Fruit fly (Drosophila melanogaster) whole organism, embryonic: Measurements from ENCODE around the gene Dh44.

ENCODE experiments used
- Adf1 ChIP-seq: fragments of 200-800 bp; sonication (Bioruptor generic); IDR thresholded peaks from 2 replicates; pipeline ENCODE4 v1.3.6; 2022; ENCODE audit warnings: missing biosample characterization, missing genetic modification characterization
- Aef1 ChIP-seq: fragments of 200-800 bp; sonication (Bioruptor generic); IDR thresholded peaks from 3 replicates; pipeline ENCODE4 v1.3.6; 2022; ENCODE audit warnings: missing biosample characterization, missing genetic modification characterization
- Asciz ChIP-seq: fragments of 200-800 bp; sonication (Bioruptor generic); optimal IDR thresholded peaks from 2 replicates; lab custom pipeline; 2017; ENCODE audit warnings: missing biosample characterization, mild to moderate bottlenecking, missing genetic modification characterization, missing genetic modification reagents
- CG10431 ChIP-seq: fragments of 200-800 bp; sonication (Bioruptor generic); optimal IDR thresholded peaks from 3 replicates; lab custom pipeline; 2018; ENCODE audit warnings: missing biosample characterization, mild to moderate bottlenecking, missing genetic modification characterization
- CG11093 ChIP-seq: fragments of 200-800 bp; sonication (Bioruptor generic); IDR thresholded peaks from 3 replicates; pipeline ENCODE4 v1.3.6; 2022; ENCODE audit warnings: missing biosample characterization, missing genetic modification characterization
- CG1233 ChIP-seq: fragments of 200-800 bp; sonication (Bioruptor generic); optimal IDR thresholded peaks from 4 replicates; lab custom pipeline; 2018; ENCODE audit warnings: missing biosample characterization, mild to moderate bottlenecking, missing genetic modification characterization
- CG12744 ChIP-seq: fragments of 200-800 bp; sonication (Bioruptor generic); optimal IDR thresholded peaks from 2 replicates; lab custom pipeline; 2016; ENCODE audit warnings: missing biosample characterization, missing genetic modification characterization
- CG15073 ChIP-seq: fragments of 200-800 bp; sonication (Bioruptor generic); optimal IDR thresholded peaks from 2 replicates; lab custom pipeline; 2016; ENCODE audit warnings: missing biosample characterization, missing genetic modification characterization
- CG15479 ChIP-seq: fragments of 200-800 bp; sonication (Bioruptor generic); optimal IDR thresholded peaks from 3 replicates; lab custom pipeline; 2019; ENCODE audit warnings: missing biosample characterization, mild to moderate bottlenecking, missing genetic modification characterization, moderate library complexity
- CG16779 ChIP-seq: fragments of 200-800 bp; sonication (Bioruptor generic); IDR thresholded peaks from 2 replicates; pipeline ENCODE4 v1.3.6; 2022; ENCODE audit warnings: missing biosample characterization, missing genetic modification characterization
- CG1832 ChIP-seq: fragments of 200-800 bp; sonication (Bioruptor generic); optimal IDR thresholded peaks from 2 replicates; lab custom pipeline; 2017; ENCODE audit warnings: missing biosample characterization, mild to moderate bottlenecking, missing genetic modification characterization, inconsistent platforms
- CG3281 ChIP-seq: fragments of 200-800 bp; sonication (Bioruptor generic); optimal IDR thresholded peaks from 3 replicates; lab custom pipeline; 2017; ENCODE audit warnings: missing biosample characterization, mild to moderate bottlenecking, missing genetic modification characterization
- CG4282 ChIP-seq: fragments of 200-800 bp; sonication (Bioruptor generic); optimal IDR thresholded peaks from 2 replicates; lab custom pipeline; 2016; ENCODE audit warnings: missing biosample characterization, missing genetic modification characterization
- CG4730 ChIP-seq: fragments of 200-800 bp; sonication (Bioruptor generic); IDR thresholded peaks from 2 replicates; pipeline ENCODE4 v1.3.6; 2022; ENCODE audit warnings: missing biosample characterization, missing genetic modification characterization
- CG4820 ChIP-seq: fragments of 200-800 bp; sonication (Bioruptor generic); optimal IDR thresholded peaks from 3 replicates; lab custom pipeline; 2016; ENCODE audit warnings: missing biosample characterization, missing genetic modification characterization
- CG5953 ChIP-seq: fragments of 200-800 bp; sonication (Bioruptor generic); IDR thresholded peaks from 2 replicates; pipeline ENCODE4 v1.3.6; 2022; ENCODE audit warnings: missing biosample characterization, missing genetic modification characterization
- CG6765 ChIP-seq: fragments of 200-800 bp; sonication (Bioruptor generic); optimal IDR thresholded peaks from 3 replicates; lab custom pipeline; 2017; ENCODE audit warnings: missing biosample characterization, mild to moderate bottlenecking, missing genetic modification characterization
- CG6791 ChIP-seq: fragments of 200-800 bp; sonication (Bioruptor generic); IDR thresholded peaks from 3 replicates; pipeline ENCODE4 v1.3.6; 2022; ENCODE audit warnings: missing biosample characterization, missing genetic modification characterization; ENCODE audit not compliant: partially characterized antibody
- CG7556 ChIP-seq: fragments of 200-800 bp; sonication (Bioruptor generic); optimal IDR thresholded peaks from 2 replicates; lab custom pipeline; 2017; ENCODE audit warnings: missing biosample characterization, mild to moderate bottlenecking, missing genetic modification characterization
- CG9437 ChIP-seq: fragments of 200-800 bp; sonication (Bioruptor generic); optimal IDR thresholded peaks from 2 replicates; lab custom pipeline; 2018; ENCODE audit warnings: missing biosample characterization, mild to moderate bottlenecking, missing genetic modification characterization
- Deaf1 ChIP-seq: fragments of 200-800 bp; optimal IDR thresholded peaks from 3 replicates; lab custom pipeline; 2019; ENCODE audit warnings: missing biosample characterization, mild to moderate bottlenecking, missing genetic modification characterization, moderate library complexity
- Dek ChIP-seq: fragments of 200-800 bp; sonication (Bioruptor generic); optimal IDR thresholded peaks from 3 replicates; lab custom pipeline; 2019; ENCODE audit warnings: missing biosample characterization, mild to moderate bottlenecking, missing genetic modification characterization, moderate library complexity
- Dip3 ChIP-seq: fragments of 200-800 bp; sonication (Bioruptor generic); optimal IDR thresholded peaks from 3 replicates; lab custom pipeline; 2016; ENCODE audit warnings: missing biosample characterization, missing genetic modification characterization
- Dp ChIP-seq: fragments of 200-800 bp; sonication (Bioruptor generic); optimal IDR thresholded peaks from 2 replicates; lab custom pipeline; 2018; ENCODE audit warnings: missing biosample characterization, mild to moderate bottlenecking, missing genetic modification characterization, moderate library complexity
- Gsc ChIP-seq: fragments of 200-800 bp; sonication (Bioruptor generic); IDR thresholded peaks from 2 replicates; pipeline ENCODE4 v1.3.6; 2022; ENCODE audit warnings: missing biosample characterization, missing genetic modification characterization
- HLHmδ ChIP-seq: fragments of 200-800 bp; sonication (Bioruptor generic); optimal IDR thresholded peaks from 2 replicates; lab custom pipeline; 2018; ENCODE audit warnings: missing biosample characterization, mild to moderate bottlenecking, missing genetic modification characterization, moderate library complexity
- Hmr ChIP-seq: fragments of 200-800 bp; sonication (Bioruptor generic); optimal IDR thresholded peaks from 3 replicates; lab custom pipeline; 2017; ENCODE audit warnings: mild to moderate bottlenecking, missing biosample characterization, missing genetic modification reagents, missing genetic modification characterization
- NK7.1 ChIP-seq: fragments of 200-800 bp; sonication (Bioruptor generic); optimal IDR thresholded peaks from 3 replicates; lab custom pipeline; 2016; ENCODE audit warnings: missing biosample characterization, missing genetic modification characterization
- Oaz ChIP-seq: fragments of 200-800 bp; sonication (Bioruptor generic); IDR thresholded peaks from 2 replicates; pipeline ENCODE4 v1.3.6; 2022; ENCODE audit warnings: missing biosample characterization, missing genetic modification characterization
- Side ChIP-seq: fragments of 200-800 bp; sonication (Bioruptor generic); optimal IDR thresholded peaks from 2 replicates; lab custom pipeline; 2016; ENCODE audit warnings: missing biosample characterization, missing genetic modification characterization
- Sry-β ChIP-seq: fragments of 200-800 bp; sonication (Bioruptor generic); optimal IDR thresholded peaks from 2 replicates; lab custom pipeline; 2018; ENCODE audit warnings: missing biosample characterization, mild to moderate bottlenecking, missing genetic modification characterization, moderate library complexity
- Stat92E ChIP-seq, 3 experiments: fragments of >200 bp in 2 of 3; fragments of 200-800 bp in 1 of 3; sonication (Bioruptor generic) in 1 of 3; optimal IDR thresholded peaks; 2 replicates each; lab custom pipeline; 2017 to 2019; ENCODE audit warnings: missing biosample characterization in 3 of 3, missing genetic modification characterization in 3 of 3, mild to moderate bottlenecking in 1 of 3, moderate library complexity in 1 of 3
- ab ChIP-seq: fragments of 200-800 bp; sonication (Bioruptor generic); optimal IDR thresholded peaks from 2 replicates; lab custom pipeline; 2016; ENCODE audit warnings: missing biosample characterization, missing genetic modification characterization
- amos ChIP-seq: fragments of 200-800 bp; sonication (Bioruptor generic); IDR thresholded peaks from 2 replicates; pipeline ENCODE4 v1.3.6; 2022; ENCODE audit warnings: missing biosample characterization, missing genetic modification characterization; ENCODE audit not compliant: partially characterized antibody
- bigmax ChIP-seq: fragments of 200-800 bp; sonication (Bioruptor generic); optimal IDR thresholded peaks from 2 replicates; lab custom pipeline; 2018; ENCODE audit warnings: missing biosample characterization, mild to moderate bottlenecking, missing genetic modification characterization
- btn ChIP-seq: fragments of 200-800 bp; sonication (Bioruptor generic); optimal IDR thresholded peaks from 2 replicates; lab custom pipeline; 2016; ENCODE audit warnings: missing biosample characterization, missing genetic modification characterization
- chn ChIP-seq: fragments of 200-800 bp; sonication (Bioruptor generic); optimal IDR thresholded peaks from 2 replicates; lab custom pipeline; 2016; ENCODE audit warnings: missing biosample characterization, missing genetic modification characterization
- fd96Cb ChIP-seq: fragments of 200-800 bp; sonication (Bioruptor generic); optimal IDR thresholded peaks from 2 replicates; lab custom pipeline; 2018; ENCODE audit warnings: missing biosample characterization, mild to moderate bottlenecking, missing genetic modification characterization, moderate library complexity
- ftz-f1 ChIP-seq: fragments of 200-800 bp; sonication (Bioruptor generic); optimal IDR thresholded peaks from 2 replicates; lab custom pipeline; 2016; ENCODE audit warnings: missing biosample characterization, missing genetic modification characterization
- hbn ChIP-seq: fragments of 200-800 bp; sonication (Bioruptor generic); IDR thresholded peaks from 2 replicates; pipeline ENCODE4 v1.3.6; 2022; ENCODE audit warnings: missing biosample characterization, missing genetic modification characterization; ENCODE audit not compliant: partially characterized antibody
- lab ChIP-seq: fragments of 200-800 bp; sonication (Bioruptor generic); optimal IDR thresholded peaks from 3 replicates; lab custom pipeline; 2017; ENCODE audit warnings: missing biosample characterization, missing genetic modification characterization, mild to moderate bottlenecking, moderate library complexity, missing genetic modification reagents
- lov ChIP-seq, 2 experiments: fragments of 200-800 bp in 1 of 2; fragments of >200 bp in 1 of 2; sonication (Bioruptor generic) in 1 of 2; IDR thresholded peaks in 1 of 2; optimal IDR thresholded peaks in 1 of 2; 2 replicates in 1 of 2; 3 replicates in 1 of 2; pipeline versions ENCODE4 v1.3.6 to Lab custom; 2017 to 2022; ENCODE audit warnings: missing biosample characterization in 1 of 2, missing genetic modification characterization in 1 of 2
- maf-S ChIP-seq: fragments of 200-800 bp; sonication (Bioruptor generic); optimal IDR thresholded peaks from 2 replicates; lab custom pipeline; 2016; ENCODE audit warnings: missing biosample characterization, missing genetic modification characterization
- odd ChIP-seq: fragments of 200-800 bp; sonication (Bioruptor generic); optimal IDR thresholded peaks from 2 replicates; lab custom pipeline; 2017; ENCODE audit warnings: missing biosample characterization, mild to moderate bottlenecking, missing genetic modification characterization
- onecut ChIP-seq: fragments of 200-800 bp; sonication (Bioruptor generic); IDR thresholded peaks from 2 replicates; pipeline ENCODE4 v1.3.6; 2022; ENCODE audit warnings: missing biosample characterization, missing genetic modification characterization
- pho ChIP-seq: fragments of 200-800 bp; sonication (Bioruptor generic); optimal IDR thresholded peaks from 2 replicates; lab custom pipeline; 2016; ENCODE audit warnings: missing biosample characterization, missing genetic modification characterization
- pum ChIP-seq: fragments of 200-800 bp; sonication (Bioruptor generic); optimal IDR thresholded peaks from 2 replicates; lab custom pipeline; 2016; ENCODE audit warnings: missing biosample characterization, missing genetic modification characterization
- sens-2 ChIP-seq: fragments of 200-800 bp; sonication (Bioruptor generic); IDR thresholded peaks from 2 replicates; pipeline ENCODE4 v1.3.6; 2022; ENCODE audit warnings: missing biosample characterization, missing genetic modification characterization
- tup ChIP-seq: fragments of 200-800 bp; sonication (Bioruptor generic); optimal IDR thresholded peaks from 2 replicates; lab custom pipeline; 2016; ENCODE audit warnings: missing biosample characterization, mild to moderate bottlenecking, missing genetic modification characterization, moderate library complexity
- unc-4 ChIP-seq: fragments of 200-800 bp; sonication (Bioruptor generic); IDR thresholded peaks from 2 replicates; pipeline ENCODE4 v1.3.6; 2022; ENCODE audit warnings: missing biosample characterization, missing genetic modification characterization; ENCODE audit not compliant: partially characterized antibody
- usp ChIP-seq: fragments of >200 bp; optimal IDR thresholded peaks from 2 replicates; lab custom pipeline; 2017; ENCODE audit warnings: missing biosample characterization, missing genetic modification characterization

Gene Dh44

DNA sequence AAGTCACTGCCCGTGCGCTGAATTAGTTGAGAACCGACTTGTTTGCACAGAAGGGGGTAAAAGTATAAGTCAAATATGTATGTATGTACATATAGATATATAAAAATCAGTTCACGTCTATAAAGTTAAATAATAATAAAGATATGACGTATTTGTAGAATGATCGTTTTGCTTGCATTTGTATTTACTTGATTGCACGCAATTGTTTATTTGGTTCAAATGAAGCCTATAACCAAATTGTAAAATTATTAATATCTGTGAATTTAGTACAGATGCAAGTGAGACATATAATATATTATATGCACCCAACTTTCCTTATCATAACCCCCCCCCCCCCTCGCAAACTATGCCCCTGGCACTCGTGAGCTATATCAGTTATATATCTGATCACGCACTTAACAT lies 37.4 kb upstream of the Dh44 start (continued):
- TF ChIP-seq NK7.1 (GFP tag; lab: Kevin White, UChicago): no peak
- peak; percentile 9 for TF ChIP-seq odd (GFP tag; lab: Kevin White, UChicago)
- TF ChIP-seq hbn (GFP tag; lab: Robert Waterston, UW): no peak
- TF ChIP-seq CG1832 (GFP tag; lab: Kevin White, UChicago): no peak
- peak; percentile 5; the same call in 1 of the 2 replicates for TF ChIP-seq CG4730 (GFP tag; lab: Robert Waterston, UW)
- peak; percentile 29 for TF ChIP-seq CG10431 (GFP tag; lab: Kevin White, UChicago)
- TF ChIP-seq lov (optimal IDR thresholded peaks at IDR 0.05; lab: Kevin White, UChicago): no peak
- no peak for TF ChIP-seq lov (GFP tag; IDR thresholded peaks at IDR 0.05; lab: Robert Waterston, UW)
- TF ChIP-seq Dek (tag; lab: Kevin White, UChicago): no peak
- no peak for TF ChIP-seq CG5953
- TF ChIP-seq Deaf1 (tag; lab: Kevin White, UChicago): peak; percentile 36
- TF ChIP-seq fd96Cb (tag; lab: Kevin White, UChicago): no peak
- TF ChIP-seq tup (GFP tag; lab: Kevin White, UChicago): no peak
- no peak for TF ChIP-seq ftz-f1 (GFP tag; lab: Kevin White, UChicago)
- no peak for TF ChIP-seq CG11093 (GFP tag; lab: Robert Waterston, UW)
- TF ChIP-seq CG7556 (GFP tag; lab: Kevin White, UChicago): peak; percentile 28
- TF ChIP-seq Dip3 (GFP tag; lab: Kevin White, UChicago): no peak
- TF ChIP-seq CG9437 (GFP tag; lab: Kevin White, UChicago): peak; percentile 12
- TF ChIP-seq CG16779 (GFP tag; lab: Robert Waterston, UW): no peak
- TF ChIP-seq Sry-β (GFP tag; lab: Kevin White, UChicago): no peak
- TF ChIP-seq bigmax (GFP tag; lab: Kevin White, UChicago): no peak
- no peak for TF ChIP-seq maf-S (GFP tag; lab: Kevin White, UChicago)
- peak; percentile 26; the same call in 1 of the 3 replicates for TF ChIP-seq Aef1 (GFP tag; lab: Robert Waterston, UW)
- no peak for TF ChIP-seq CG4282
- no peak for TF ChIP-seq CG15479 (GFP tag; lab: Kevin White, UChicago)
- TF ChIP-seq amos (GFP tag; lab: Robert Waterston, UW): no peak
- TF ChIP-seq usp (GFP tag; lab: Kevin White, UChicago): no peak
- TF ChIP-seq CG1233 (GFP tag; lab: Kevin White, UChicago): peak; percentile 53
- TF ChIP-seq Asciz: peak; percentile 63
- no peak for TF ChIP-seq ab (GFP tag; lab: Kevin White, UChicago)
- peak; percentile 20 for TF ChIP-seq CG6765 (GFP tag; lab: Kevin White, UChicago)
- TF ChIP-seq Gsc (GFP tag; lab: Robert Waterston, UW): no peak
- TF ChIP-seq CG12744 (GFP tag; lab: Kevin White, UChicago): no peak
- no peak for TF ChIP-seq HLHmδ (GFP tag; lab: Kevin White, UChicago)
- peak; percentile 81 for TF ChIP-seq lab (GFP tag; lab: Kevin White, UChicago)
- peak; percentile 80 for TF ChIP-seq CG3281
- no peak for TF ChIP-seq sens-2 (GFP tag; lab: Robert Waterston, UW)
- no peak for TF ChIP-seq Side (GFP tag; lab: Kevin White, UChicago)
- no peak for TF ChIP-seq Adf1 (GFP tag; lab: Robert Waterston, UW)
- no peak for TF ChIP-seq btn (GFP tag; lab: Kevin White, UChicago)
- no peak for TF ChIP-seq Oaz (GFP tag; lab: Robert Waterston, UW)
- TF ChIP-seq Hmr: peak; percentile 65
- no peak for TF ChIP-seq Dp
- no peak for TF ChIP-seq chn
- TF ChIP-seq pum (GFP tag; lab: Kevin White, UChicago): no peak
- TF ChIP-seq CG15073 (GFP tag; lab: Kevin White, UChicago): no peak
- no peak for TF ChIP-seq onecut (GFP tag; lab: Robert Waterston, UW)
- no peak for TF ChIP-seq Stat92E (GFP tag; optimal IDR thresholded peaks at IDR 0.05; lab: Kevin White, UChicago)
- TF ChIP-seq pho (GFP tag; lab: Kevin White, UChicago): peak; percentile 2
- no peak for TF ChIP-seq CG6791 (GFP tag; lab: Robert Waterston, UW)
- no peak for TF ChIP-seq unc-4 (GFP tag; lab: Robert Waterston, UW)
- no peak for TF ChIP-seq CG4820 (GFP tag; lab: Kevin White, UChicago)
